Worm (Caenorhabditis elegans) whole organism, mixed stage, embryonic: ENCODE results near the gene T28A8.3.

Experiments
- M03D4.4 ChIP-seq: sonication (generic microtip); optimal IDR thresholded peaks from 2 replicates; lab custom pipeline; 2017; ENCODE audit warnings: mild to moderate bottlenecking, missing genetic modification characterization, missing compliant biosample characterization
- bed-3 ChIP-seq: fragments of 200-800 bp; sonication (Bioruptor generic); optimal IDR thresholded peaks from 3 replicates; lab custom pipeline; 2018; ENCODE audit warnings: mild to moderate bottlenecking, missing genetic modification characterization, moderate library complexity, missing compliant biosample characterization
- blmp-1 ChIP-seq: fragments of 150-350 bp; optimal IDR thresholded peaks from 2 replicates; lab custom pipeline; 2014; ENCODE audit warnings: missing biosample characterization, missing genetic modification characterization
- ceh-39 ChIP-seq: fragments of 150-350 bp; optimal IDR thresholded peaks from 2 replicates; lab custom pipeline; 2014; ENCODE audit warnings: missing biosample characterization, missing genetic modification characterization
- ceh-43 ChIP-seq: fragments of 200-800 bp; sonication (Bioruptor generic); optimal IDR thresholded peaks from 2 replicates; lab custom pipeline; 2018; ENCODE audit warnings: mild to moderate bottlenecking, missing genetic modification characterization, moderate library complexity, missing compliant biosample characterization
- ceh-83 ChIP-seq: fragments of 200-800 bp; sonication (Bioruptor generic); optimal IDR thresholded peaks from 2 replicates; lab custom pipeline; 2018; ENCODE audit warnings: mild to moderate bottlenecking, missing genetic modification characterization, missing compliant biosample characterization
- ces-1 ChIP-seq: fragments of 150-350 bp; optimal IDR thresholded peaks from 2 replicates; lab custom pipeline; 2014; ENCODE audit warnings: missing biosample characterization, missing genetic modification reagents, missing genetic modification characterization
- cnd-1 ChIP-seq: fragments of 200-800 bp; sonication (Bioruptor generic); optimal IDR thresholded peaks from 2 replicates; lab custom pipeline; 2018; ENCODE audit warnings: mild to moderate bottlenecking, missing genetic modification characterization, missing compliant biosample characterization
- drap-1 ChIP-seq: fragments of 200-800 bp; sonication (Bioruptor generic); optimal IDR thresholded peaks from 3 replicates; lab custom pipeline; 2018; ENCODE audit warnings: mild to moderate bottlenecking, missing genetic modification characterization, missing compliant biosample characterization
- elt-1 ChIP-seq: sonication (generic microtip); optimal IDR thresholded peaks from 2 replicates; lab custom pipeline; 2017; ENCODE audit warnings: missing genetic modification characterization, mild to moderate bottlenecking, missing compliant biosample characterization, antibody characterized with exemption, moderate library complexity, borderline replicate concordance; ENCODE audit not compliant: insufficient read depth
- elt-3 ChIP-seq: fragments of 150-350 bp; optimal IDR thresholded peaks from 2 replicates; lab custom pipeline; 2014; ENCODE audit warnings: missing biosample characterization, missing genetic modification characterization
- flh-1 ChIP-seq: fragments of 200-800 bp; sonication (Bioruptor generic); optimal IDR thresholded peaks from 2 replicates; lab custom pipeline; 2018; ENCODE audit warnings: mild to moderate bottlenecking, missing genetic modification characterization, moderate library complexity, missing compliant biosample characterization
- ham-2 ChIP-seq: fragments of 200-800 bp; sonication (Bioruptor generic); optimal IDR thresholded peaks from 2 replicates; lab custom pipeline; 2018; ENCODE audit warnings: mild to moderate bottlenecking, missing genetic modification characterization, missing compliant biosample characterization
- hlh-1 ChIP-seq: fragments of 150-350 bp; optimal IDR thresholded peaks from 2 replicates; lab custom pipeline; 2014; ENCODE audit warnings: missing biosample characterization, missing genetic modification reagents, missing genetic modification characterization
- lin-13 ChIP-seq: fragments of 150-350 bp; optimal IDR thresholded peaks from 2 replicates; lab custom pipeline; 2014; ENCODE audit warnings: missing biosample characterization, missing genetic modification characterization
- lin-32 ChIP-seq: fragments of 200-800 bp; sonication (Bioruptor generic); optimal IDR thresholded peaks from 2 replicates; lab custom pipeline; 2018; ENCODE audit warnings: mild to moderate bottlenecking, missing genetic modification characterization, missing compliant biosample characterization
- lsy-2 ChIP-seq: fragments of 150-350 bp; optimal IDR thresholded peaks from 2 replicates; lab custom pipeline; 2014; ENCODE audit warnings: missing biosample characterization, missing genetic modification characterization
- mab-5 ChIP-seq: fragments of 150-350 bp; optimal IDR thresholded peaks from 2 replicates; lab custom pipeline; 2014; ENCODE audit warnings: missing biosample characterization, missing genetic modification characterization
- mep-1 ChIP-seq: fragments of 150-350 bp; optimal IDR thresholded peaks from 2 replicates; lab custom pipeline; 2017; ENCODE audit warnings: missing biosample characterization, missing genetic modification reagents, missing genetic modification characterization, inconsistent platforms
- mls-2 ChIP-seq: sonication (generic microtip); optimal IDR thresholded peaks from 2 replicates; lab custom pipeline; 2016; ENCODE audit warnings: mild to moderate bottlenecking, missing genetic modification characterization, moderate library complexity, missing compliant biosample characterization
- nhr-12 ChIP-seq: fragments of 150-350 bp; optimal IDR thresholded peaks from 2 replicates; lab custom pipeline; 2014; ENCODE audit warnings: missing biosample characterization, missing genetic modification characterization
- nhr-2 ChIP-seq: fragments of 150-350 bp; optimal IDR thresholded peaks from 2 replicates; lab custom pipeline; 2014; ENCODE audit warnings: missing biosample characterization, missing genetic modification characterization
- nhr-237 ChIP-seq: fragments of 150-350 bp; optimal IDR thresholded peaks from 2 replicates; lab custom pipeline; 2014; ENCODE audit warnings: missing biosample characterization, missing genetic modification characterization
- nhr-28 ChIP-seq: fragments of 150-350 bp; optimal IDR thresholded peaks from 2 replicates; lab custom pipeline; 2014; ENCODE audit warnings: missing biosample characterization, missing genetic modification characterization
- nhr-76 ChIP-seq: sonication (generic microtip); optimal IDR thresholded peaks from 2 replicates; lab custom pipeline; 2017; ENCODE audit warnings: missing biosample characterization, missing genetic modification characterization
- pha-4 ChIP-seq: fragments of 150-350 bp; optimal IDR thresholded peaks from 2 replicates; lab custom pipeline; 2018; ENCODE audit warnings: missing biosample characterization, missing genetic modification reagents, missing genetic modification characterization
- sem-2 ChIP-seq: fragments of 200-800 bp; sonication (Bioruptor generic); optimal IDR thresholded peaks from 2 replicates; lab custom pipeline; 2018; ENCODE audit warnings: mild to moderate bottlenecking, missing genetic modification characterization, missing compliant biosample characterization
- snpc-4 ChIP-seq: fragments of 150-350 bp; optimal IDR thresholded peaks from 2 replicates; lab custom pipeline; 2014; ENCODE audit warnings: missing biosample characterization, missing genetic modification characterization
- sptf-1 ChIP-seq: sonication (generic microtip); optimal IDR thresholded peaks from 2 replicates; lab custom pipeline; 2017; ENCODE audit warnings: mild to moderate bottlenecking, missing genetic modification characterization, moderate library complexity, missing compliant biosample characterization
- tbx-8 ChIP-seq: fragments of 200-800 bp; sonication (Bioruptor generic); optimal IDR thresholded peaks from 2 replicates; lab custom pipeline; 2018; ENCODE audit warnings: mild to moderate bottlenecking, missing genetic modification characterization, moderate library complexity, missing compliant biosample characterization
- unc-120 ChIP-seq: sonication (generic microtip); optimal IDR thresholded peaks from 2 replicates; lab custom pipeline; 2017; ENCODE audit warnings: missing genetic modification characterization, missing compliant biosample characterization; ENCODE audit not compliant: poor library complexity, severe bottlenecking
- unc-39 ChIP-seq: fragments of 150-350 bp; optimal IDR thresholded peaks from 2 replicates; lab custom pipeline; 2014; ENCODE audit warnings: missing biosample characterization, missing genetic modification characterization
- unc-62 ChIP-seq: fragments of 150-350 bp; optimal IDR thresholded peaks from 2 replicates; lab custom pipeline; 2014; ENCODE audit warnings: missing biosample characterization, missing genetic modification reagents, missing genetic modification characterization
- zip-8 ChIP-seq: fragments of 150-350 bp; optimal IDR thresholded peaks from 2 replicates; lab custom pipeline; 2014; ENCODE audit warnings: missing biosample characterization, missing genetic modification characterization
- ztf-11 ChIP-seq: fragments of 150-350 bp; optimal IDR thresholded peaks from 2 replicates; lab custom pipeline; 2014; ENCODE audit warnings: missing biosample characterization, missing genetic modification characterization

The T28A8.3 gene

DNA sequence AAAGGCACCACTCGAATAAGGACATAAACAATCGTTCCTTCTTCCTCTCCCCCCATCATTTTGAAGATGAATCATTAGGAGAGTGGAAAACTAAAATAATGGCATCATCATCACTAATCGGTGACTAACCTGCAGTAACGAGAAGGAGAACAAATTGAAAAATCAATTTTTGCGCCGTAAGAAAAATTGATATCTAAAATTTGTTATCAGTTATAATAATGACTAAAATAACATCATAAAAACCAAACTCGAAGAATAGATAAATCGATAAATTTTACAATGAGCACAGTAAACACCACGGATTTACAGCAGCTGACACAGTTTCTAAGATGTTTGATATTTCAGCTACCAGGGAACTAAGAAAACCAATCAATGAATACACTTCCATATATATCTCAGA, 20.4 kb downstream of the T28A8.3 start:
- TF ChIP-seq nhr-76 (tag; lab: Kevin White, UChicago) (no peak), nhr-12 (tag; lab: Kevin White, UChicago) (no peak), blmp-1 (no peak), ceh-39 (tag; lab: Kevin White, UChicago) (no peak), lsy-2 (tag; lab: Kevin White, UChicago) (no peak), flh-1 (GFP tag; lab: Kevin White, UChicago) (no peak), nhr-2 (tag; lab: Kevin White, UChicago) (no peak)
- TF ChIP-seq, all 35 proteins: peak for 0

DNA sequence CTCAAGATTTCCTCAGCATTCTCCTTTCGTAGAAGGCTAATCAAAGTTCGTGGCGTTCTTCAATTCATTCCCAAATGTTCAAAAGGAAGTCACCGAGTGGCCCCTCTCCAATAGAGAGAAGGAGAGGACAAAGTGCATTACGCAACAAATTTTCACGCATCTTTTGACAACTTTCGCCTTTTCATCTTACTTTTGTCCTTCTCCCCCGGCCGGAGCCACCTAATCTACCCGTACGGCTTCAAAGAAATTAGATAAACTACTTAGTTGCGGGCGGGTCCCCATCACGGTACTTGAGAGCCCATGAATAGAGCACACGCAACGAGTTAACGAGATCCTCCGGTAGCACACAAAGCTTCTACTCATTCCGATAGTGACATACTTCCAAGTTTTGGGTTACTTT, 20.9 kb downstream of the T28A8.3 start:
- TF ChIP-seq ceh-83 (GFP tag; lab: Kevin White, UChicago) = no peak
- no peak for TF ChIP-seq ham-2 (GFP tag; lab: Kevin White, UChicago)
- no peak for TF ChIP-seq unc-120 (tag; lab: Kevin White, UChicago)
- no peak for TF ChIP-seq elt-1 (tag; lab: Kevin White, UChicago)
- no peak for TF ChIP-seq unc-39 (tag; lab: Kevin White, UChicago)
- peak; percentile 95 for TF ChIP-seq ces-1 (GFP tag; lab: Kevin White, UChicago)
- no peak for TF ChIP-seq M03D4.4 (tag; lab: Kevin White, UChicago)
- TF ChIP-seq hlh-1 = no peak
- TF ChIP-seq ceh-43 (GFP tag; lab: Kevin White, UChicago) = no peak
- TF ChIP-seq nhr-76 (tag; lab: Kevin White, UChicago) = no peak
- TF ChIP-seq flh-1 (GFP tag; lab: Kevin White, UChicago) = no peak
- TF ChIP-seq zip-8 = peak; percentile 10
- TF ChIP-seq lsy-2 (tag; lab: Kevin White, UChicago) = no peak
- TF ChIP-seq ztf-11 (tag; lab: Kevin White, UChicago) = no peak

DNA sequence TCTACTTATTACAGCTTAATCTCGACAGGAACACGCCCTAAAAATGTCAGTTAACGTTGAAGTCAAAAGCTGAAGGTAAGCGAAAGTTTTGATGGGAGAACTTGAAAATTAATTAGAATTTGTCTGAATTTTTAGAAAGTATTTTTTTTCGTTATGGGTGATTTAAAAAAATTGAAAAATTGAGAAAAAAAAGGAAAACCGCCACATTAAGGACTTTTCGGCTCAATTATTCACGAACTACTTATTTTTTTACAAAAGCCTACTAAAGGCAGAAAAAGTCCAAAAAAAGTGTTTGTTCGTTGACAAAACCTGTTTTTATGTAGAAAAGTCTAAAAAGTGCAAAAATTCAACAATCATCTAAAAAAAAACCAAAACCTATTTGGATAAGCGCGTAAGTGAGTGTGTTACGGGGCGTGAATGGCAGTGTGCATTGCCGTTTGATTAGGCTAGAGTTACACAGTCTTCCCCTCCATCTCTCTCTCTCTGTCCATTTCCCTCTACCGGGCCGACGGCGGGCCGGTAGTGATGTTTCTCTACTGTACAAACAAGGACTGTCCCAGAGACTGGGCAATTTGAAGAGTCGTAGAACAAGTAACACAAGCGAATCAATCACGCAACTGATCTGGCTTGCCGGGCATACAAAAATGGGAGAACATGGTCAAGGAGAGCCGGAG, 21.7 kb downstream of the T28A8.3 start, which contains the start of gene lron-13:
Gene lron-13, plus strand, starts transcription at position 15 of the 674 bp plus-strand sequence.
- TF ChIP-seq sptf-1 = no peak
- peak; percentile 43 for TF ChIP-seq pha-4
- TF ChIP-seq blmp-1 = no peak
- no peak for TF ChIP-seq elt-1 (tag; lab: Kevin White, UChicago)

DNA sequence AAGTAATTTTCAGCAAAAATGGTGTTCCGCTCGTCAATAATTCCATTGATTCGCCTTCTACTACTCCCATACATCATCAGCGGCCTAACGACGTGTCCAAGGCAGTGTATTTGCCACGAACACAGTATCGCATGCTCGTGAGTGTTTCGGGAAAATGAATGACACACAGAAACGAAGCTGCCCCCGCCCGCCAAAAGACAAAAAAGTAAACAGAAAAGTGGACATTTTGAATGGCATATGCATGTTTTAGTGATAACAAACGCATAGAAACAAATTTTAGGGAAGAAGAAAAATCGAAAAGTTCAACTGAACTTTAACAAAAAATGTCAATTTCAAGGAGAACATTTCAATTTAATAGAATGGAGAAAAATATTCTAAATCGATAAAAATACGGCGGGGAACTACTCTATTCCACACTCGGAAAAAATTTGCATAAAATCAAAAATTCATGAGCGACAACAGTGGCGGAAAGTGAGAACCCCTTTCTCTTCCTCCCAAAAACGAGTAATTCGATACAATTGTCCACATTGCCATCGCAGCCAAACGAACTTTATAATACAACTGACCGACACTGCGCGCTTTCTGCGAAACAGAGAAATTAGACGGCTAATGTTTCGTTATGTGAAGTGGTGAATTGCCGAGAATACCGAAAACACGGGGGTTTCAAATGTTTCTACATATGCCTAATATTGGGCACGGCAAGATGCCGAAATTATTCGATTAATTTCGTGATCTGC, 22.9 kb downstream of the T28A8.3 start:
- TF ChIP-seq ces-1 (GFP tag; lab: Kevin White, UChicago) (peak; percentile 37), hlh-1 (no peak)

DNA sequence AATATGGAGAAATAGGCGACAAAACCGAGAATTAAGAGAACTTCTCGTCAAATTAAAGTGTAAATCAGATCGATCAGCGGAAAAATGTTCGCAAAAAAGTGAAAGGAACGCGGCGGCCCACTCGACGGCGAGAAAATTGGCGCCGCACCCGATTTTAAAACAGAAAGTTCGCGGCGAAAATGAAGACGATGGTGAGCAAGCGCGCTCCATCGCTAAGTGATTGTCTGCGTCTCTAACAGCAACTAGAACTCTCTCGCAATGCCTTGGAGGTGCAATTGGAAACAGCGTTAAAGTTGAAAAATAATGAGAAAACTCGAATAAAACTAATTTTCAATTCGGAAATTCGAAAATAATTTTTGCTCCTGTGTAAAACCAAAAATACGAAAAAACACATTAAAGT, 24.2 kb downstream of the T28A8.3 start:
- no peak for TF ChIP-seq sptf-1
- TF ChIP-seq blmp-1 = peak; percentile 23
- TF ChIP-seq cnd-1 (tag; lab: Kevin White, UChicago) = no peak
- no peak for TF ChIP-seq mep-1 (tag; lab: Kevin White, UChicago)
- TF ChIP-seq ztf-11 (tag; lab: Kevin White, UChicago) = no peak
- TF ChIP-seq unc-39 (tag; lab: Kevin White, UChicago) = no peak
- no peak for TF ChIP-seq M03D4.4 (tag; lab: Kevin White, UChicago)
- no peak for TF ChIP-seq nhr-2 (tag; lab: Kevin White, UChicago)
- TF ChIP-seq elt-3 = no peak
- peak; percentile 67 for TF ChIP-seq lin-13 (tag; lab: Kevin White, UChicago)
- no peak for TF ChIP-seq sem-2 (GFP tag; lab: Kevin White, UChicago)
- no peak for TF ChIP-seq snpc-4 (tag; lab: Kevin White, UChicago)
- peak; percentile 43 for TF ChIP-seq nhr-237 (tag; lab: Kevin White, UChicago)
- TF ChIP-seq tbx-8 (GFP tag; lab: Kevin White, UChicago) = no peak
- TF ChIP-seq zip-8 = no peak
- no peak for TF ChIP-seq unc-62 (GFP tag; lab: Kevin White, UChicago)
- no peak for TF ChIP-seq bed-3 (GFP tag; lab: Kevin White, UChicago)
- TF ChIP-seq drap-1 (GFP tag; lab: Kevin White, UChicago) = no peak
- peak; percentile 18 for TF ChIP-seq lsy-2 (tag; lab: Kevin White, UChicago)
- TF ChIP-seq elt-1 (tag; lab: Kevin White, UChicago) = no peak
- TF ChIP-seq ham-2 (GFP tag; lab: Kevin White, UChicago) = no peak
- TF ChIP-seq mls-2 (tag; lab: Kevin White, UChicago) = no peak
- TF ChIP-seq ceh-39 (tag; lab: Kevin White, UChicago) = no peak
- TF ChIP-seq nhr-28 (tag; lab: Kevin White, UChicago) = no peak
- no peak for TF ChIP-seq nhr-76 (tag; lab: Kevin White, UChicago)
- no peak for TF ChIP-seq ceh-43 (GFP tag; lab: Kevin White, UChicago)
- TF ChIP-seq lin-32 = no peak
- TF ChIP-seq ces-1 (GFP tag; lab: Kevin White, UChicago) = peak; percentile 61
- TF ChIP-seq hlh-1 = no peak
- no peak for TF ChIP-seq nhr-12 (tag; lab: Kevin White, UChicago)
- no peak for TF ChIP-seq ceh-83 (GFP tag; lab: Kevin White, UChicago)
- no peak for TF ChIP-seq flh-1 (GFP tag; lab: Kevin White, UChicago)
- TF ChIP-seq mab-5 = no peak
- TF ChIP-seq pha-4 = peak; percentile 33
- TF ChIP-seq unc-120 (tag; lab: Kevin White, UChicago) = no peak
- TF ChIP-seq, all 35 proteins: peak for 6
